Worm (Caenorhabditis elegans) whole organism, midembryonic: ENCODE data around the gene mrp-6.

Experiments
- T22C8.4 ChIP-seq: fragments of 200-800 bp; sonication (Bioruptor generic); IDR thresholded peaks from 2 replicates; pipeline ENCODE4 v1.3.6; 2022; ENCODE audit warnings: missing genetic modification characterization, missing compliant biosample characterization
- cog-1 ChIP-seq: sonication (generic microtip); optimal IDR thresholded peaks from 2 replicates; lab custom pipeline; 2016; ENCODE audit warnings: missing genetic modification characterization, missing compliant biosample characterization
- flt-1 ChIP-seq: fragments of 200-800 bp; sonication (Bioruptor generic); IDR thresholded peaks from 2 replicates; pipeline ENCODE4 v1.3.6; 2022; ENCODE audit warnings: missing genetic modification characterization, missing compliant biosample characterization
- klf-2 ChIP-seq: fragments of 200-800 bp; sonication (Bioruptor generic); conservative IDR thresholded peaks from 2 replicates; pipeline ENCODE4 v1.3.6; 2022; ENCODE audit warnings: missing genetic modification reagents, missing genetic modification characterization, missing compliant biosample characterization
- med-1 ChIP-seq: sonication (generic microtip); optimal IDR thresholded peaks from 2 replicates; lab custom pipeline; 2017; ENCODE audit warnings: missing genetic modification characterization, mild to moderate bottlenecking, missing compliant biosample characterization, antibody characterized with exemption, missing genetic modification reagents; ENCODE audit not compliant: insufficient read depth
- ref-1 ChIP-seq: fragments of 200-800 bp; sonication (Bioruptor generic); conservative IDR thresholded peaks from 2 replicates; pipeline ENCODE4 v1.3.6; 2022; ENCODE audit warnings: missing genetic modification reagents, missing genetic modification characterization, missing compliant biosample characterization
- tab-1 ChIP-seq: fragments of 200-800 bp; sonication (Bioruptor generic); IDR thresholded peaks from 2 replicates; pipeline ENCODE4 v1.3.6; 2022; ENCODE audit warnings: missing genetic modification characterization, missing compliant biosample characterization
- ztf-23 ChIP-seq: fragments of 200-800 bp; sonication (Bioruptor generic); IDR thresholded peaks from 2 replicates; pipeline ENCODE4 v1.3.6; 2022; ENCODE audit warnings: missing genetic modification reagents, missing genetic modification characterization, missing compliant biosample characterization
- ztf-29 ChIP-seq: fragments of 200-800 bp; sonication (Bioruptor generic); IDR thresholded peaks from 2 replicates; pipeline ENCODE4 v1.3.6; 2022; ENCODE audit warnings: missing genetic modification reagents, missing genetic modification characterization, missing compliant biosample characterization

DNA sequence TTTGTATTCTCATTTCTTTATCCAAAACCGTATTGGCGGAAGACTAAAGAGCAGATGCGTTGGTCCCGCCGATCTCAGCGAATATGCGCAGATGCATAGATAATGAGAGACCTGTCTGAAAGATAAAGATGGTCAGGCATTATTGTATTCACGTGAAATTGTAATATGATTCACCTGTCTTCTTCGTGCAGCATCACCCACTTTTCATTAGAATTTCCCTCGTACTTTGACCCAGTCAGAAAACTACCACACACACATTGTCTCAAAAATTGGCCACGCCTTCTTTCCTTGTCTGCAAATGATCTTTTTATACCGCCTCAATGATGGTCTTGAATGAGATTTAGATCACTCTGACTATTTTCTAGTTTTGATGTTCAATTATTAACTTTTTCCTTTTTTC is 40.5 kb downstream of the mrp-6 start:
- TF ChIP-seq med-1 (GFP tag; lab: Kevin White, UChicago) (no peak), flt-1 (no peak), ref-1 (GFP tag; lab: Robert Waterston, UW) (no peak), ztf-29 (GFP tag; lab: Robert Waterston, UW) (no peak), cog-1 (tag; lab: Kevin White, UChicago) (no peak), klf-2 (GFP tag; lab: Robert Waterston, UW) (no peak), tab-1 (GFP tag; lab: Robert Waterston, UW) (no peak), T22C8.4 (GFP tag; lab: Robert Waterston, UW) (no peak), ztf-23 (GFP tag; lab: Robert Waterston, UW) (no peak)
